Worm (Caenorhabditis elegans) whole organism, L4/young adult: ENCODE data around the gene C38C3.6.

Experiments
- W03F9.2 ChIP-seq: fragments of 150-350 bp; optimal IDR thresholded peaks from 2 replicates; lab custom pipeline; 2014; ENCODE audit warnings: missing biosample characterization, missing genetic modification characterization
- dao-5 ChIP-seq: sonication (generic microtip); optimal IDR thresholded peaks from 2 replicates; lab custom pipeline; 2016; ENCODE audit warnings: missing genotype, missing genetic modification characterization, moderate library complexity, missing compliant biosample characterization

- no peak for TF ChIP-seq W03F9.2
- no peak for TF ChIP-seq dao-5 (tag; lab: Kevin White, UChicago)
These were observed 22.5 kb downstream of the C38C3.6 start for ce11 chrV:1468905-1469304.
